Fruit fly (Drosophila melanogaster) whole organism, embryonic: ENCODE measurements around the gene msopa.
A peak's percentile ranks its signal among the peaks of the same experiment; 100 is the strongest.

ENCODE experiments used
- Atf-2 ChIP-seq: fragments of 200-800 bp; sonication (Bioruptor generic); optimal IDR thresholded peaks from 2 replicates; lab custom pipeline; 2016; ENCODE audit warnings: missing biosample characterization, missing genetic modification characterization
- CG10267 ChIP-seq: fragments of 200-800 bp; sonication (Bioruptor generic); optimal IDR thresholded peaks from 2 replicates; lab custom pipeline; 2018; ENCODE audit warnings: missing biosample characterization, mild to moderate bottlenecking, missing genetic modification characterization, moderate library complexity
- CG10431 ChIP-seq: fragments of 200-800 bp; sonication (Bioruptor generic); optimal IDR thresholded peaks from 3 replicates; lab custom pipeline; 2018; ENCODE audit warnings: missing biosample characterization, mild to moderate bottlenecking, missing genetic modification characterization
- CG11456 ChIP-seq: fragments of 200-800 bp; sonication (Bioruptor generic); IDR thresholded peaks from 3 replicates; pipeline ENCODE4 v1.3.6; 2022; ENCODE audit warnings: missing biosample characterization, missing genetic modification characterization
- CG13123 ChIP-seq: fragments of 200-800 bp; sonication (Bioruptor generic); optimal IDR thresholded peaks from 2 replicates; lab custom pipeline; 2016; ENCODE audit warnings: missing biosample characterization, missing genetic modification characterization
- CG15073 ChIP-seq: fragments of 200-800 bp; sonication (Bioruptor generic); optimal IDR thresholded peaks from 2 replicates; lab custom pipeline; 2016; ENCODE audit warnings: missing biosample characterization, missing genetic modification characterization
- CG1603 ChIP-seq: fragments of 200-800 bp; sonication (Bioruptor generic); optimal IDR thresholded peaks from 2 replicates; lab custom pipeline; 2019; ENCODE audit warnings: missing biosample characterization, mild to moderate bottlenecking, missing genetic modification characterization, moderate library complexity
- CG17361 ChIP-seq: fragments of 200-800 bp; sonication (Bioruptor generic); IDR thresholded peaks from 3 replicates; pipeline ENCODE4 v1.3.6; 2022; ENCODE audit warnings: missing biosample characterization, missing genetic modification characterization
- CG17829 ChIP-seq: fragments of 200-800 bp; optimal IDR thresholded peaks from 2 replicates; lab custom pipeline; 2019; ENCODE audit warnings: missing biosample characterization, mild to moderate bottlenecking, missing genetic modification characterization, moderate library complexity
- CG18262 ChIP-seq: fragments of 200-800 bp; optimal IDR thresholded peaks from 3 replicates; lab custom pipeline; 2019; ENCODE audit warnings: missing biosample characterization, mild to moderate bottlenecking, missing genetic modification characterization, moderate library complexity
- CG1832 ChIP-seq: fragments of 200-800 bp; sonication (Bioruptor generic); optimal IDR thresholded peaks from 2 replicates; lab custom pipeline; 2017; ENCODE audit warnings: missing biosample characterization, mild to moderate bottlenecking, missing genetic modification characterization, inconsistent platforms
- CG2199 ChIP-seq: fragments of 200-800 bp; sonication (Bioruptor generic); IDR thresholded peaks from 3 replicates; pipeline ENCODE4 v1.3.6; 2022; ENCODE audit warnings: missing biosample characterization, missing genetic modification characterization
- CG3281 ChIP-seq: fragments of 200-800 bp; sonication (Bioruptor generic); optimal IDR thresholded peaks from 3 replicates; lab custom pipeline; 2017; ENCODE audit warnings: missing biosample characterization, mild to moderate bottlenecking, missing genetic modification characterization
- CG3995 ChIP-seq: fragments of 200-800 bp; sonication (Bioruptor generic); optimal IDR thresholded peaks from 3 replicates; lab custom pipeline; 2016; ENCODE audit warnings: missing biosample characterization, missing genetic modification characterization
- CG4707 ChIP-seq: fragments of 200-800 bp; sonication (Bioruptor generic); optimal IDR thresholded peaks from 2 replicates; lab custom pipeline; 2018; ENCODE audit warnings: missing biosample characterization, mild to moderate bottlenecking, missing genetic modification characterization, moderate library complexity
- CG6791 ChIP-seq: fragments of 200-800 bp; sonication (Bioruptor generic); IDR thresholded peaks from 3 replicates; pipeline ENCODE4 v1.3.6; 2022; ENCODE audit warnings: missing biosample characterization, missing genetic modification characterization; ENCODE audit not compliant: partially characterized antibody
- CG7372 ChIP-seq: fragments of 200-800 bp; sonication (Bioruptor generic); IDR thresholded peaks from 2 replicates; pipeline ENCODE4 v1.3.6; 2022; ENCODE audit warnings: missing biosample characterization, missing genetic modification characterization
- CG7556 ChIP-seq: fragments of 200-800 bp; sonication (Bioruptor generic); optimal IDR thresholded peaks from 2 replicates; lab custom pipeline; 2017; ENCODE audit warnings: missing biosample characterization, mild to moderate bottlenecking, missing genetic modification characterization
- CG7839 ChIP-seq: fragments of 200-800 bp; sonication (Bioruptor generic); optimal IDR thresholded peaks from 3 replicates; lab custom pipeline; 2018; ENCODE audit warnings: missing biosample characterization, mild to moderate bottlenecking, missing genetic modification characterization, moderate library complexity
- CG8089 ChIP-seq: fragments of 200-800 bp; sonication (Bioruptor generic); optimal IDR thresholded peaks from 3 replicates; lab custom pipeline; 2016; ENCODE audit warnings: missing biosample characterization, missing genetic modification characterization
- CG8388 ChIP-seq: fragments of 200-800 bp; sonication (Bioruptor generic); optimal IDR thresholded peaks from 2 replicates; lab custom pipeline; 2019; ENCODE audit warnings: missing biosample characterization, mild to moderate bottlenecking, missing genetic modification characterization, moderate library complexity
- CG8924 ChIP-seq: fragments of 200-800 bp; optimal IDR thresholded peaks from 3 replicates; lab custom pipeline; 2019; ENCODE audit warnings: missing biosample characterization, mild to moderate bottlenecking, missing genetic modification characterization, moderate library complexity
- CoRest ChIP-seq: fragments of 200-800 bp; sonication (Bioruptor generic); optimal IDR thresholded peaks from 3 replicates; lab custom pipeline; 2018; ENCODE audit warnings: missing biosample characterization, mild to moderate bottlenecking, missing genetic modification characterization, moderate library complexity
- D ChIP-seq, 2 experiments: fragments of 200-800 bp in 1 of 2; fragments of >200 bp in 1 of 2; sonication (Bioruptor generic) in 1 of 2; optimal IDR thresholded peaks; 2 replicates in 1 of 2; 3 replicates in 1 of 2; lab custom pipeline; 2017; ENCODE audit warnings: mild to moderate bottlenecking in 1 of 2, missing biosample characterization in 1 of 2, missing genetic modification characterization in 1 of 2, missing genetic modification reagents in 1 of 2
- Elba2 ChIP-seq: fragments of 200-800 bp; sonication (Bioruptor generic); optimal IDR thresholded peaks from 3 replicates; lab custom pipeline; 2016; ENCODE audit warnings: missing biosample characterization, missing genetic modification characterization
- HLH4C ChIP-seq: fragments of 200-800 bp; sonication (Bioruptor generic); IDR thresholded peaks from 3 replicates; pipeline ENCODE4 v1.3.6; 2022; ENCODE audit warnings: missing biosample characterization, missing genetic modification characterization; ENCODE audit not compliant: partially characterized antibody
- Hey ChIP-seq: fragments of 200-800 bp; sonication (Bioruptor generic); optimal IDR thresholded peaks from 3 replicates; lab custom pipeline; 2018; ENCODE audit warnings: missing biosample characterization, mild to moderate bottlenecking, missing genetic modification characterization
- HmgD ChIP-seq: fragments of 200-800 bp; sonication (Bioruptor generic); optimal IDR thresholded peaks from 3 replicates; lab custom pipeline; 2016; ENCODE audit warnings: missing biosample characterization, missing genetic modification characterization
- HmgZ ChIP-seq: fragments of 200-800 bp; sonication (Bioruptor generic); optimal IDR thresholded peaks from 2 replicates; lab custom pipeline; 2018; ENCODE audit warnings: missing biosample characterization, mild to moderate bottlenecking, missing genetic modification characterization
- Hmx ChIP-seq: fragments of 200-800 bp; sonication (Bioruptor generic); optimal IDR thresholded peaks from 2 replicates; lab custom pipeline; 2016; ENCODE audit warnings: missing biosample characterization, missing genetic modification characterization
- Hr78 ChIP-seq, 2 experiments: fragments of 200-800 bp in 1 of 2; fragments of >200 bp in 1 of 2; sonication (Bioruptor generic) in 1 of 2; optimal IDR thresholded peaks; 2 replicates each; lab custom pipeline; 2017 to 2019; ENCODE audit warnings: missing biosample characterization in 2 of 2, missing genetic modification characterization in 2 of 2, mild to moderate bottlenecking in 1 of 2, moderate library complexity in 1 of 2
- Mad ChIP-seq: fragments of 200-800 bp; sonication (Bioruptor generic); optimal IDR thresholded peaks from 2 replicates; lab custom pipeline; 2016; ENCODE audit warnings: missing biosample characterization, missing genetic modification characterization
- NFAT ChIP-seq: fragments of 200-800 bp; sonication (Bioruptor generic); IDR thresholded peaks from 2 replicates; pipeline ENCODE4 v1.3.6; 2022; ENCODE audit warnings: missing biosample characterization, missing genetic modification characterization
- Side ChIP-seq: fragments of 200-800 bp; sonication (Bioruptor generic); optimal IDR thresholded peaks from 2 replicates; lab custom pipeline; 2016; ENCODE audit warnings: missing biosample characterization, missing genetic modification characterization
- Sox102F ChIP-seq: fragments of 200-800 bp; sonication (Bioruptor generic); optimal IDR thresholded peaks from 2 replicates; lab custom pipeline; 2018; ENCODE audit warnings: missing biosample characterization, mild to moderate bottlenecking, missing genetic modification characterization, moderate library complexity
- ab ChIP-seq: fragments of 200-800 bp; sonication (Bioruptor generic); optimal IDR thresholded peaks from 2 replicates; lab custom pipeline; 2016; ENCODE audit warnings: missing biosample characterization, missing genetic modification characterization
- abd-A ChIP-seq: fragments of 200-800 bp; sonication (Bioruptor generic); optimal IDR thresholded peaks from 3 replicates; lab custom pipeline; 2019; ENCODE audit warnings: missing biosample characterization, mild to moderate bottlenecking, missing genetic modification characterization, moderate library complexity
- cas ChIP-seq: fragments of 200-800 bp; sonication (Bioruptor generic); IDR thresholded peaks from 2 replicates; pipeline ENCODE4 v1.3.6; 2022; ENCODE audit warnings: missing biosample characterization, missing genetic modification characterization
- fd3F ChIP-seq: fragments of 200-800 bp; sonication (Bioruptor generic); optimal IDR thresholded peaks from 2 replicates; lab custom pipeline; 2018; ENCODE audit warnings: missing biosample characterization, mild to moderate bottlenecking, missing genetic modification characterization, moderate library complexity
- gsb-n ChIP-seq: fragments of 200-800 bp; sonication (Bioruptor generic); optimal IDR thresholded peaks from 3 replicates; lab custom pipeline; 2018; ENCODE audit warnings: missing biosample characterization, mild to moderate bottlenecking, missing genetic modification characterization
- odd ChIP-seq: fragments of 200-800 bp; sonication (Bioruptor generic); optimal IDR thresholded peaks from 2 replicates; lab custom pipeline; 2017; ENCODE audit warnings: missing biosample characterization, mild to moderate bottlenecking, missing genetic modification characterization
- peb ChIP-seq: fragments of 200-800 bp; sonication (Bioruptor generic); IDR thresholded peaks from 2 replicates; pipeline ENCODE4 v1.3.6; 2022; ENCODE audit warnings: missing biosample characterization, missing genetic modification characterization
- pfk ChIP-seq: fragments of 200-800 bp; sonication (Bioruptor generic); optimal IDR thresholded peaks from 2 replicates; lab custom pipeline; 2018; ENCODE audit warnings: missing biosample characterization, mild to moderate bottlenecking, missing genetic modification characterization, moderate library complexity
- pum ChIP-seq: fragments of 200-800 bp; sonication (Bioruptor generic); optimal IDR thresholded peaks from 2 replicates; lab custom pipeline; 2016; ENCODE audit warnings: missing biosample characterization, missing genetic modification characterization
- sens ChIP-seq: fragments of 200-800 bp; sonication (Bioruptor generic); peaks from one replicate; lab custom pipeline; 2016; ENCODE audit warnings: missing biosample characterization, missing genetic modification characterization
- tin ChIP-seq: fragments of 200-800 bp; sonication (Bioruptor generic); optimal IDR thresholded peaks from 3 replicates; lab custom pipeline; 2016; ENCODE audit warnings: missing biosample characterization, missing genetic modification characterization
- ttk ChIP-seq: fragments of 200-800 bp; sonication (Bioruptor generic); IDR thresholded peaks from 2 replicates; pipeline ENCODE4 v2.1.2; 2022; ENCODE audit warnings: missing biosample characterization, missing genetic modification characterization

msopa gene

DNA sequence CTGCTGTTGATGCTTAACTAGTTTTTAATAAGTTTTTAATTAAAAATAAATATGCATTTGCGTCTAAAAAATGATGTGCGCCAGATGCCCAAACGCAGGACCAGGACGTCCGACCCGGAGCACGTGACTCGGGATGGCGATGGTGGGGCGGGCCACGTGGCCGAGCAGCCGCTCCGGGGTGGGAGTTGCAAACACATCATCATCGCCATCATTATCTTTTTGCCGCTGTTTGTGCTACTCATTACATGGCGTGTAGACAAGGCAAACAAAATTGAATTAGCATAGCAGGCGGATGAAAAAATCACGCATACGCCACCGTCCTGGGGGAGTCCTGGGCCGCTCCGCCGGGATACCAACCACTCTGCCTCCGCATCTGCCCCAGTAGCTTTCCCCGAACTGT, 30.7 kb downstream of the msopa start:
- TF ChIP-seq HmgD (GFP tag; lab: Kevin White, UChicago) = no peak
- 0 out of 2 replicates have a peak, but pooled peaks have one; percentile 30 for TF ChIP-seq CG7372
- TF ChIP-seq CG11456 (GFP tag; lab: Robert Waterston, UW) = 0 out of 3 replicates have a peak, but pooled peaks have one; percentile 57
- no peak for TF ChIP-seq CG4707
- TF ChIP-seq Hey (tag; lab: Kevin White, UChicago) = peak; percentile 92
- TF ChIP-seq pfk (GFP tag; lab: Kevin White, UChicago) = no peak

DNA sequence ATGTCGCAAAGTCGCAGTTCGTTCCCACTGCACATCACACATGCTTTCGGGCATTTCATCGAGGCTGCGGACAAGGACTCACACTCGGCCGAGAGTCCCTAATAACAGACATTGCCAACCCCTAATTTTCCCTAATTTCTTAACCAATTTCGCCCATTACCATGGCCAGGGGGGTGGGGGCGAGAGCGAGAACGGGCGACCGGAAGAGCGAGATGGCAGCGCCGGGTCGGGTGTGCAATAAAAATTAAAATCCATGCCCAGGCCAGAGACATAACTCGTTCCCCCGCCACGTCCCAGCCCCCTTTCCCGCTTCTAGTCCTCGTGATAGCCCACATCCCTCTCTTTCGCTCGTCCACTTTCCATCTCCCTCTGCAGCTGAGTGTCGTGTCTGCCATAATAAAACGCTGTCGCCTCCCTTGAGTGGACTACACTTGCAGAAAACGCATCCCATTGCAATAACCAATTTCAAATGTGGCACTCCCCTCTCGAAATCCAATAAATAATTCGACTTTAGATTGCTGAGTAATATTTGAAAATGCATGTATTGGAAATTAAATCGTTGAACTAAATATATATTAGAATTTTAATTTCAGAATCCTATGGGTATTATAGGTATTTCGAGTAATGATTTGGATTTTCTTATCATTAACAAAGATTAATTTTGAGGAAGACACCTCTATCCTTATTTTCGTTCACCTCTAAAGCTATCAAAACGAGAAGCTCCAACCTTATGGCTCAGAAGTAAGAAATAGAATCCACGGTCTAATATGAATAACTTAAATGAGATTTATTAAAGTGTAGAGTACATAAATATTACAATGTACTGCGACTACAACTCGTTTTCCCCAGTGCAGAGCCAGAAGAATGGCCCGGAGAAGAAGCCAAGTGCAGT, 47.6 kb downstream of the msopa start:
- TF ChIP-seq CG3281 (no peak), ttk (no peak), sens (GFP tag; lab: Kevin White, UChicago) (peak; percentile 86), CG10267 (tag; lab: Kevin White, UChicago) (peak; percentile 28), Hmx (GFP tag; lab: Kevin White, UChicago) (no peak), peb (GFP tag; lab: Robert Waterston, UW) (no peak), tin (no peak), CG1832 (peak; percentile 86), CG10431 (GFP tag; lab: Kevin White, UChicago) (no peak), CG18262 (peak; percentile 72), CoRest (tag; lab: Kevin White, UChicago) (peak; percentile 1), fd3F (GFP tag; lab: Kevin White, UChicago) (no peak), CG2199 (GFP tag; lab: Robert Waterston, UW) (0 out of 3 replicates have a peak, but pooled peaks have one; percentile 18), CG15073 (GFP tag; lab: Kevin White, UChicago) (no peak), HLH4C (0 out of 3 replicates have a peak, but pooled peaks have one; percentile 16), D (optimal IDR thresholded peaks at IDR 0.05; lab: Kevin White, UChicago) (no peak), D (GFP tag; optimal IDR thresholded peaks at IDR 0.05; lab: Kevin White, UChicago) (peak; percentile 10), odd (GFP tag; lab: Kevin White, UChicago) (no peak), CG7556 (GFP tag; lab: Kevin White, UChicago) (peak; percentile 42), abd-A (peak; percentile 65), CG8388 (GFP tag; lab: Kevin White, UChicago) (no peak), NFAT (GFP tag; lab: Robert Waterston, UW) (no peak), cas (GFP tag; lab: Robert Waterston, UW) (no peak), CG3995 (no peak), Elba2 (GFP tag; lab: Kevin White, UChicago) (no peak), ab (GFP tag; lab: Kevin White, UChicago) (no peak), Hr78 (GFP tag; optimal IDR thresholded peaks at IDR 0.05; lab: Kevin White, UChicago) (no peak), CG17361 (GFP tag; lab: Robert Waterston, UW) (peak; percentile 75), Sox102F (GFP tag; lab: Kevin White, UChicago) (no peak), CG8924 (tag; lab: Kevin White, UChicago) (peak; percentile 21), HmgZ (tag; lab: Kevin White, UChicago) (no peak), CG13123 (GFP tag; lab: Kevin White, UChicago) (no peak), Mad (GFP tag; lab: Kevin White, UChicago) (no peak), pum (GFP tag; lab: Kevin White, UChicago) (no peak), CG7839 (tag; lab: Kevin White, UChicago) (peak; percentile 35), CG1603 (tag; lab: Kevin White, UChicago) (peak; percentile 5), CG6791 (GFP tag; lab: Robert Waterston, UW) (no peak), CG8089 (GFP tag; lab: Kevin White, UChicago) (no peak), CG17829 (tag; lab: Kevin White, UChicago) (peak; percentile 20), Atf-2 (no peak), Side (no peak), gsb-n (tag; lab: Kevin White, UChicago) (no peak)
